Worm (Caenorhabditis elegans): ENCODE measurements around the gene panl-2.

Gene panl-2

ce11 chrIII:6970744-6971143 is 2.8 kb upstream of the panl-2 start (continued):
- TF ChIP-seq unc-130 (GFP tag; optimal IDR thresholded peaks at IDR 0.05) (no peak), Y67H2A.10 (GFP tag; conservative IDR thresholded peaks at IDR 0.05) (no peak), chd-7 (tag; optimal IDR thresholded peaks at IDR 0.05) (no peak), nfyb-1 (GFP tag; IDR thresholded peaks at IDR 0.05) (no peak), C06A6.2 (GFP tag; conservative IDR thresholded peaks at IDR 0.05) (no peak), attf-6 (GFP tag; IDR thresholded peaks at IDR 0.05) (no peak), dox-1 (GFP tag; IDR thresholded peaks at IDR 0.05) (peak; percentile 33; the same call in 1 of the 2 replicates), F22D6.2 (tag; optimal IDR thresholded peaks at IDR 0.05) (no peak), tbx-9 (tag; optimal IDR thresholded peaks at IDR 0.05; ENCODE audit: borderline replicate concordance) (no peak), zfh-2 (GFP tag; conservative IDR thresholded peaks at IDR 0.05) (peak; percentile 67; the same call in 1 of the 2 replicates), nfya-1 (tag; optimal IDR thresholded peaks at IDR 0.05; ENCODE audit: borderline replicate concordance, insufficient read depth) (no peak)

ce11 chrIII:6969781-6970342 is 1.9 kb upstream of the panl-2 start:
- TF ChIP-seq hmg-1.2 (GFP tag; IDR thresholded peaks at IDR 0.05) (peak; percentile 51), C06A6.2 (GFP tag; conservative IDR thresholded peaks at IDR 0.05) (no peak), sdz-38 (tag; optimal IDR thresholded peaks at IDR 0.05) (no peak), hlh-26 (GFP tag; conservative IDR thresholded peaks at IDR 0.05) (no peak), chd-7 (tag; optimal IDR thresholded peaks at IDR 0.05) (no peak), zim-3 (tag; optimal IDR thresholded peaks at IDR 0.05) (peak; percentile 33), aptf-3 (GFP tag; IDR thresholded peaks at IDR 0.05) (no peak), sptf-2 (GFP tag; optimal IDR thresholded peaks at IDR 0.05) (peak; percentile 50), lin-40 (tag; optimal IDR thresholded peaks at IDR 0.05) (no peak), F22D6.2 (tag; optimal IDR thresholded peaks at IDR 0.05) (no peak), rec-8 (tag; optimal IDR thresholded peaks at IDR 0.05) (no peak), ekl-4 (GFP tag; IDR thresholded peaks at IDR 0.05) (peak; percentile 85), F49E8.2 (tag; optimal IDR thresholded peaks at IDR 0.05; ENCODE audit: insufficient read depth) (peak; percentile 97), hlh-12 (tag; optimal IDR thresholded peaks at IDR 0.05) (no peak), F57C9.4 (tag; optimal IDR thresholded peaks at IDR 0.05) (no peak), ceh-91 (GFP tag; IDR thresholded peaks at IDR 0.05) (no peak), ccch-3 (GFP tag; optimal IDR thresholded peaks at IDR 0.05) (no peak), rcor-1 (GFP tag; IDR thresholded peaks at IDR 0.05) (peak; percentile 89), nhr-179 (tag; optimal IDR thresholded peaks at IDR 0.05) (no peak), ztf-18 (tag; optimal IDR thresholded peaks at IDR 0.05) (no peak), tlf-1 (GFP tag; optimal IDR thresholded peaks at IDR 0.05) (peak; percentile 84), akir-1 (GFP tag; optimal IDR thresholded peaks at IDR 0.05) (no peak), hrde-1 (tag; optimal IDR thresholded peaks at IDR 0.05; ENCODE audit: borderline replicate concordance) (peak; percentile 92), snpc-1.1 (tag; optimal IDR thresholded peaks at IDR 0.05; ENCODE audit: insufficient read depth) (peak; percentile 45), athp-1 (tag; optimal IDR thresholded peaks at IDR 0.05) (peak; percentile 58), bed-1 (GFP tag; IDR thresholded peaks at IDR 0.05) (no peak), tbx-9 (tag; optimal IDR thresholded peaks at IDR 0.05; ENCODE audit: borderline replicate concordance) (no peak), dpl-1 (GFP tag; optimal IDR thresholded peaks at IDR 0.05) (peak; percentile 2), gei-17 (GFP tag; optimal IDR thresholded peaks at IDR 0.05) (no peak), B0035.1 (tag; optimal IDR thresholded peaks at IDR 0.05) (no peak), Y79H2A.3 (GFP tag; conservative IDR thresholded peaks at IDR 0.05) (no peak), nhr-90 (tag; optimal IDR thresholded peaks at IDR 0.05) (no peak), ceh-27 (GFP tag; optimal IDR thresholded peaks at IDR 0.05) (no peak), F55B11.4 (tag; optimal IDR thresholded peaks at IDR 0.05; ENCODE audit: borderline replicate concordance, insufficient read depth) (no peak), D2030.7 (GFP tag; IDR thresholded peaks at IDR 0.05) (peak; percentile 67), pha-4 (tag; optimal IDR thresholded peaks at IDR 0.05) (no peak), T07F8.4 (tag; optimal IDR thresholded peaks at IDR 0.05) (no peak), nfyb-1 (GFP tag; IDR thresholded peaks at IDR 0.05) (0 out of 2 replicates have a peak, but pooled peaks have one; percentile 62), ztf-22 (GFP tag; optimal IDR thresholded peaks at IDR 0.05) (peak; percentile 3)

Data from whole organism, young adult.